Fruit fly (Drosophila melanogaster) ovary, adult (tissue): Measurements from ENCODE around the gene CG3402.

Experiments
- CG17801 ChIP-seq: fragments of 200-800 bp; optimal IDR thresholded peaks from 2 replicates; lab custom pipeline; 2019; ENCODE audit warnings: missing biosample characterization, mild to moderate bottlenecking, missing genetic modification characterization, moderate library complexity; ENCODE audit not compliant: partially characterized antibody

Gene CG3402

dm6 chr3L:652637-653036 lies at the start of gene CG3402:
TSS of gene CG3402 (minus strand) at chr3L:652881.
- TF ChIP-seq CG17801 (GFP tag; lab: Kevin White, UChicago): no peak

- TF ChIP-seq CG17801 (GFP tag; lab: Kevin White, UChicago): no peak
Measured at dm6 chr3L:701798-702635, 49.3 kb upstream of the CG3402 start.

DNA sequence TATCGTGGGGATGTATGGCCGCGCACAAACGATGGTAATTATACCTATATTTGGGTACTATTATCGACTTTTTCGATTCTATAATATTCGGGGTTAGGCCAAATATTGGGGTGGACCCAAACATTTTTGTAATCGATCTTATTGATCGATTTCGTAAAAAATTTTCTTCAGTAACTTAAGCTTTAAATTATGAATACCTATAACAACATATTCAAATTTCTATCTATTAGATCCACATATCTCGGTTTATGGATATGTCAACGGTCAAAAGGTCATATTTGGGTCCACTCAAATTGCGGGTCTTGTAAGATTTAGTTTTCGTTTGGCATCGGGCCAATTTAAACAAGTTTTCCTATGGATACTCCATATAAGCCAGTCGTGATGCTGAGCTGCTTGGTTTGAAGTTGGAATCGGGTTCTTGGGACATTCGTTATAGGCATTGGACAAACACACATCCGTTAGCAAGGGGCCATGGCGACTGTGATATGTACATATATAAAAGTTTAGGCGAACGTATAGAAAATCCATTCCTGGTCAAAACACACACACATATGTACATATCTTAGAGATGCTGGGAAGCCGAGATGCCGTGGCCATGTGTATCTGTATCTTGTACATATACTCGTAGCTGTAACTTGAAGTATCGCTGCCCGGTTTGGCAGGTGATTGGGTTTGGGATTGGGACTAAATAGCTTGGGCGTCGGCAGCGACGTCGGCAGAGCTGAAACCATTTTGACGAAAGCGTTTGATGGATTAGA lies 47.7 kb upstream of the CG3402 start:
- TF ChIP-seq CG17801 (GFP tag; lab: Kevin White, UChicago): no peak

DNA sequence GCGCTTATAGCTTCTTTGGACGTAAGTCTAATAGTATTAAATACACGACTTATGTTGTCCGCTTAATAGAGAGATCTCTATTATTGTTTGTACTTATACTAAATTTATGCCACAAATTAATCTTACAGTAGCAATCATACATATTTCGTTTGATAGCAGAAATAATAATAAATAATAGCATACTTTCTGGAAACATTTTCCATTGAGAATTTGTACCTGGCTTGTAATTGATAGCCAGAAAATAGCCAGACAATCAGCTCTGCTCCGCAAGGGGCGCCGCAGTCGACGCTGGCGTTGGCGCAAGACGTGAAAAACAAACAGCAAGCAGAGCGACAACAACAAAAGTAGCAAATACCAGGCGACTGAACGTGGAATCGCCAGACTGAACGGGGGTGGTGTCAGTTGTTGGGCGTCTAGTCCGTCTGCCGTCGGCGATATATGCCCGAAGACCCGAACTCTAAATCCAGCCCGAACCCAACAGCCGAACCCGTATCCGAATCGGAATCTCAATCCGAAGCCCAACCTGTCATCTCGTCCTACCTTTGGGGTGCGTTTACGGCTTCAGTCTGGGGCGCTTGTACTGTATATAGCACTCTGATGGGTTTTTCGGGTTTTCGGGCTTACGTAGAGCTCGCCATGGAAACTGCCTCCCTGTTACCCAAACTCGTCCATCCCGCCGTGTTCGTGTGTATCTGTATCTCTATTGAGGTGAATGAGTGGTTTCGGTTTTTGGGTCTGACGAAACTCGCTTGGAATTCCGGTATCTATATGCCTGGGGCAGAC lies 46.9 kb upstream of the CG3402 start:
- no peak for TF ChIP-seq CG17801 (GFP tag; lab: Kevin White, UChicago)

DNA sequence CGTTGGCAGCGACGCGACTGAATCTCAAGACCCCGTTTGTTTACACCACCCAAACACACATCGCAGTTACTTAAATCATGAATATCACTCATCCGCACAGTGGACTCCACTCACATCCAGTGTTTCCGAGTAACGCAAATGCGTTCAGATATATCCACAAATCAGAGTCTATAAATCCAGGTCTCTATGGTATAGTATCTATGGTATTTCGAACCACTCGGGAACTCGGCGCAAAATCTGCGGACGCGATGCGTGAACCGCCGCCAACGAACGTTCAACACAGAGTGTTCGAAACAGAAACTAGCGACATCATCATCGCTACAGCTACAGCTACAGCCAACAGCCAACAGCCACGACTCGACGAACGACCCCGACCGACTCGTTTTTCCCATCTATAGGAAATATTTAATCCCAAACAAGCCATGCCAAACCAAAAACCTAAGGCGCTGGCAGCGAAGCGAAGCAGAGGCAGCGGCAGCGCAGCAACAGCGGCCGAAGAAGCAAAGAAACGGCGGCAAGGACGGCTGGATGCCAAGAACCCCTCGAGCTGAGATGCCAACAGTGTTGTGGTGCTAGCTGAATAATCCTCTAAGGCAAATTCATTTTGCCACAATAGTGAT lies 46.2 kb upstream of the CG3402 start, which contains the start of gene CG13894:
Gene CG13894, minus strand, starts transcription at position 397 of the 620 bp plus-strand sequence.
- TF ChIP-seq CG17801 (GFP tag; lab: Kevin White, UChicago): no peak

DNA sequence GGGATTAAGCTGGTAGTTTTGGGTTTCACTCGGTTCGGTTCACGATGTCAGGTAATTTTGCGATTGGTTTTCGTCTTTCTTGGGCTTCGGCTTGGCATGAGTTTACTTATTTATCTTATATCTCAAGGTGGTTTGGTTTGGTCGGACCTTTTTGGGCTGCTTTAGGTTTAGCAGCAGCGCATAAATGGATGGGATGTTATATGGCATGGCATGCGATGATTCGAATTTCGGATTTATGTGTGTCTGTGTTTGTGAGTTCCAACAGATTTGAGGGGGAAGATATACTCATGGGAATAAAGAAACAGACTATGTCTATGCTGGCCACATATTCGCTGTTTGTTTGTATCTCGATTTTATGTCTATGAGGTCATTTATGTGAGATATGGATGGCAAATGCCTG lies 45.0 kb upstream of the CG3402 start:
- no peak for TF ChIP-seq CG17801 (GFP tag; lab: Kevin White, UChicago)

- no peak for TF ChIP-seq CG17801 (GFP tag; lab: Kevin White, UChicago)
Measured at dm6 chr3L:697055-697427, 44.4 kb upstream of the CG3402 start.

- TF ChIP-seq CG17801 (GFP tag; lab: Kevin White, UChicago): no peak
Measured at dm6 chr3L:696404-697054, 43.8 kb upstream of the CG3402 start.

- TF ChIP-seq CG17801 (GFP tag; lab: Kevin White, UChicago): no peak
Measured at dm6 chr3L:695510-695909, 42.8 kb upstream of the CG3402 start.

dm6 chr3L:692699-693098 lies 40.0 kb upstream of the CG3402 start, which contains the start of gene Vti1a:
TSS of gene Vti1a (minus strand) at chr3L:692919.
- TF ChIP-seq CG17801 (GFP tag; lab: Kevin White, UChicago): peak; percentile 32

DNA sequence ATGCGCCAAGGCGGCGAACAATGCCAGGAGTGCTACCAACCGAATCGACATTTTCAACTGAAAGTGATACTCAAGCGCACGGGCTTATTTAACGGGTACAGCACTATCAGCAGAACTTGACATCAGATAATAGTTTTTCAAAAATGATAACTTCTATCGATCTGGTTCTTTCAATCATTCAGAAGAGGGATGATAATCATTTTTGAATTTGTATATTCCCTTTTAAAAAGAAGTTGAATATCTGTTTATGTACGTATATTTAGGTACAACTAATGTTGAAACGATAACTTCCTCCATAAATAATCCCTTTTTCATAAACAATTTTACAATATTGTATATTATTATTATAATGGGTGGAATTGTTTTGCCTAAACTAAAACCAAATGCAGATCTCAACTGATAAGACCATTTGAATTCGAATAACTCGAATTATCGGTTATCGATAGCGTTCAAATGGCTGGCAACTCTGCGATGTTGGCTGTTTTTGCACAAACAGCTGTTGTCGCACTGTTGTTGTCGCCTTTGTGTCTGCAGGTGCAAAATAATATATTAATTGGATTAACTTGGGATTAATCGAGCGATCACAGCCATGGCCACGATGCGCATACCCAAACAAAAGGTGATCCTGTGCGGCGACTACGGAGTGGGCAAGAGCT lies 37.5 kb upstream of the CG3402 start, which contains the start of the genes CG32483 and RabX6:
Gene CG32483, minus strand, starts transcription at position 51 of the 656 bp plus-strand sequence.
Gene RabX6, plus strand, starts transcription at position 487 of the 656 bp plus-strand sequence.
- no peak for TF ChIP-seq CG17801 (GFP tag; lab: Kevin White, UChicago)

- no peak for TF ChIP-seq CG17801 (GFP tag; lab: Kevin White, UChicago)
Measured at dm6 chr3L:687858-688257, 35.2 kb upstream of the CG3402 start, which contains the start of gene hiro. TSS of gene hiro (minus strand) at chr3L:687958.

dm6 chr3L:685441-685804 lies 32.7 kb upstream of the CG3402 start, which contains the start of gene ebd1:
TSS of gene ebd1 (minus strand) at chr3L:685549.
- no peak for TF ChIP-seq CG17801 (GFP tag; lab: Kevin White, UChicago)
